Worm (Caenorhabditis elegans) whole organism, L4 larva: Measurements from ENCODE around the gene C28D4.18.

ENCODE experiments used
- egl-27 ChIP-seq: sonication (generic microtip); optimal IDR thresholded peaks from 3 replicates; lab custom pipeline; 2017; ENCODE audit warnings: missing biosample characterization, missing genetic modification reagents, missing genetic modification characterization
- fkh-10 ChIP-seq: fragments of 150-350 bp; optimal IDR thresholded peaks from 2 replicates; lab custom pipeline; 2014; ENCODE audit warnings: missing biosample characterization, missing genetic modification reagents, missing genetic modification characterization
- hmg-1.1 ChIP-seq: fragments of 200-800 bp; sonication (Bioruptor generic); IDR thresholded peaks from 2 replicates; pipeline ENCODE4 v1.3.6; 2022; ENCODE audit warnings: missing genetic modification reagents, missing genetic modification characterization, missing compliant biosample characterization
- lin-38 ChIP-seq: fragments of 200-800 bp; sonication (Bioruptor generic); IDR thresholded peaks from 2 replicates; pipeline ENCODE4 v1.3.6; 2022; ENCODE audit warnings: missing genetic modification reagents, missing genetic modification characterization, missing compliant biosample characterization
- lir-3 ChIP-seq: sonication (generic microtip); optimal IDR thresholded peaks from 2 replicates; lab custom pipeline; 2016; ENCODE audit warnings: mild to moderate bottlenecking, missing genetic modification characterization, missing compliant biosample characterization
- nhr-10 ChIP-seq: fragments of 150-350 bp; optimal IDR thresholded peaks from 2 replicates; lab custom pipeline; 2014; ENCODE audit warnings: missing biosample characterization, missing genetic modification characterization
- nhr-237 ChIP-seq: sonication (generic microtip); optimal IDR thresholded peaks from 2 replicates; lab custom pipeline; 2017; ENCODE audit warnings: missing biosample characterization, missing genetic modification characterization
- nhr-77 ChIP-seq: fragments of 150-350 bp; optimal IDR thresholded peaks from 2 replicates; lab custom pipeline; 2014; ENCODE audit warnings: missing biosample characterization, missing genetic modification characterization
- pha-4 ChIP-seq, 2 experiments: fragments of 150-350 bp in 1 of 2; fragments of 200-800 bp in 1 of 2; sonication (Bioruptor generic) in 1 of 2; IDR thresholded peaks in 1 of 2; optimal IDR thresholded peaks in 1 of 2; 2 replicates each; pipeline versions ENCODE4 v1.3.6 to Lab custom; 2014 to 2022; ENCODE audit warnings: missing genetic modification characterization in 2 of 2, missing genetic modification reagents in 2 of 2, missing biosample characterization in 1 of 2, missing compliant biosample characterization in 1 of 2
- unc-130 ChIP-seq: sonication (generic microtip); optimal IDR thresholded peaks from 2 replicates; lab custom pipeline; 2016; ENCODE audit warnings: missing genetic modification reagents, missing genetic modification characterization, missing compliant biosample characterization
- zip-11 ChIP-seq: fragments of 200-800 bp; sonication (Bioruptor generic); IDR thresholded peaks from 2 replicates; pipeline ENCODE4 v1.3.6; 2022; ENCODE audit warnings: missing genetic modification characterization, missing compliant biosample characterization

DNA sequence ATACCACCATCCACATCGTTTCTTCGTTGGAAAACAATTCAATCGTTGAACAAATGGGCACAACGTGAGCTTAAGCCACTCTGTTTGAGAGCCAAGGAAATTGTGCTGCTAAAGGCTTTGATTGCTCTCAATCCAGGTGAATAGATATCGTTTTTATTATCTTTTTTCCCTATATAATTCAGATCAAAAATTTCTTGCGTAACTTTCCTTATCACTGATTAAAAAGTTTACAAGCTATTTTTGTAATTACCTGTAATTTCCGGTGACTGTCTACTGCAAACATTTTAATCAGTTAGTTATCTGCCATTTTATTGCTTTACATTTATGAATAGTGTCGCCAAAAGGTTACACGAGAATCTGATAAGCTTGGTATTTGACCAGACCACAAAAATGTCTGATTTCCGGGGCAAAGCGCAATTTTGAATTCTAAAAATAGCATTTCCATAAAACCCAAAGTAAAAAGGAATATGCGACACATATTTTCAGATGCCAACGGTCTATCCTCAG lies 37.6 kb downstream of the C28D4.18 start:
- no peak for TF ChIP-seq zip-11 (GFP tag; lab: Robert Waterston, UW)
- no peak for TF ChIP-seq egl-27 (tag; lab: Kevin White, UChicago)
- no peak for TF ChIP-seq fkh-10
- TF ChIP-seq unc-130 (GFP tag; lab: Kevin White, UChicago), result no peak
- TF ChIP-seq pha-4 (GFP tag; IDR thresholded peaks at IDR 0.05; lab: Robert Waterston, UW), result no peak
- no peak for TF ChIP-seq pha-4 (tag; optimal IDR thresholded peaks at IDR 0.05; lab: Kevin White, UChicago)
- no peak for TF ChIP-seq nhr-10 (tag; lab: Kevin White, UChicago)
- TF ChIP-seq nhr-237 (tag; lab: Kevin White, UChicago), result no peak
- TF ChIP-seq hmg-1.1, result no peak
- no peak for TF ChIP-seq lin-38 (GFP tag; lab: Robert Waterston, UW)
- TF ChIP-seq nhr-77 (tag; lab: Kevin White, UChicago), result no peak
- TF ChIP-seq lir-3 (tag; lab: Kevin White, UChicago), result no peak
